Worm (Caenorhabditis elegans): Measurements from ENCODE around the gene fipr-29.

DNA sequence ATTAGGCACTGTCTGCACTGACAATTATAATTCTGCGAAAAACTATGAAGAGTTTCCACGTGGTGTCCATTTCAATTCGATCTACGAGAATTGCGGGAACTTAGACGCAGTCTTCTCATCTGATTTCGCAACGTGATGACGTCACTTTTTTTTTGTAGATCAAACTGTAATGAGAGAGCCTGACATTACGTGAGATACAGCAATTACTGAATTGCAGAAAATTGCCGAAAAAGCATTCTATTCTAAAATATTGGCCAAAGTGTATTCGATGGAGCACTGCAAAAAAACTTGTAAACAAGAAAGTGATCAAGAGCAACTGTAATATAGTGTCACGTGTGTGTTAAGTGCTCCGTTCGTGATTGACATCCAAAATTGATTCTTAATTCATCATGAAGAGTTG lies 33.5 kb downstream of the fipr-29 start:
- no peak for TF ChIP-seq nhr-77 (tag; optimal IDR thresholded peaks at IDR 0.05)
- no peak for TF ChIP-seq dmd-4 (tag; optimal IDR thresholded peaks at IDR 0.05)
- TF ChIP-seq nhr-129 (tag; optimal IDR thresholded peaks at IDR 0.05), result no peak
- TF ChIP-seq lin-39 (tag; optimal IDR thresholded peaks at IDR 0.05), result no peak

Measured in whole organism, L2 larva.